Worm (Caenorhabditis elegans) whole organism, young adult: ENCODE measurements around the gene F02D10.2.
"Not testable (repeated sequence)": the region's sequence is repeated elsewhere in the genome, so short reads cannot be mapped to it uniquely, and the experiment has no call there.

Experiments used
- B0019.2 ChIP-seq: fragments of 200-800 bp; sonication (Bioruptor generic); conservative IDR thresholded peaks from 2 replicates; pipeline ENCODE4 v1.3.6; 2022; ENCODE audit warnings: missing genetic modification reagents, missing genetic modification characterization, missing compliant biosample characterization
- B0035.1 ChIP-seq: sonication (generic microtip); optimal IDR thresholded peaks from 2 replicates; lab custom pipeline; 2016; ENCODE audit warnings: missing genetic modification characterization, mild to moderate bottlenecking, missing compliant biosample characterization, missing genotype, missing genetic modification reagents
- B0336.3 ChIP-seq: fragments of 200-800 bp; sonication (Bioruptor generic); IDR thresholded peaks from 2 replicates; pipeline ENCODE4 v1.3.6; 2022; ENCODE audit warnings: missing genetic modification characterization, missing compliant biosample characterization
- C06A6.2 ChIP-seq: fragments of 200-800 bp; sonication (Bioruptor generic); conservative IDR thresholded peaks from 2 replicates; pipeline ENCODE4 v1.3.6; 2022; ENCODE audit warnings: missing genetic modification characterization, missing compliant biosample characterization
- F37B4.10 ChIP-seq: fragments of 200-800 bp; sonication (Bioruptor generic); IDR thresholded peaks from 2 replicates; pipeline ENCODE4 v1.3.6; 2022; ENCODE audit warnings: missing genetic modification characterization, missing compliant biosample characterization
- F57A8.1 ChIP-seq: fragments of 200-800 bp; sonication (Bioruptor generic); optimal IDR thresholded peaks from 2 replicates; lab custom pipeline; 2018; ENCODE audit warnings: mild to moderate bottlenecking, missing genetic modification characterization, moderate library complexity, missing compliant biosample characterization
- T26A5.8 ChIP-seq: sonication (generic microtip); optimal IDR thresholded peaks from 2 replicates; lab custom pipeline; 2016; ENCODE audit warnings: missing genetic modification characterization, missing compliant biosample characterization
- Y53G8AR.9 ChIP-seq: fragments of 200-800 bp; sonication (Bioruptor generic); conservative IDR thresholded peaks from 2 replicates; pipeline ENCODE4 v1.3.6; 2022; ENCODE audit warnings: missing genetic modification reagents, missing genetic modification characterization, missing compliant biosample characterization
- Y79H2A.3 ChIP-seq: fragments of 200-800 bp; sonication (Bioruptor generic); conservative IDR thresholded peaks from 2 replicates; pipeline ENCODE4 v1.3.6; 2022; ENCODE audit warnings: missing genetic modification reagents, missing genetic modification characterization, missing compliant biosample characterization
- ZK185.1 ChIP-seq: sonication (generic microtip); optimal IDR thresholded peaks from 2 replicates; lab custom pipeline; 2016; ENCODE audit warnings: mild to moderate bottlenecking, missing genetic modification characterization, missing compliant biosample characterization; ENCODE audit not compliant: poor library complexity, severe bottlenecking
- aptf-3 ChIP-seq: fragments of 200-800 bp; sonication (Bioruptor generic); IDR thresholded peaks from 2 replicates; pipeline ENCODE4 v1.3.6; 2022; ENCODE audit warnings: missing genetic modification characterization, missing compliant biosample characterization
- athp-1 ChIP-seq: sonication (generic microtip); optimal IDR thresholded peaks from 2 replicates; lab custom pipeline; 2017; ENCODE audit warnings: mild to moderate bottlenecking, missing genetic modification characterization, missing compliant biosample characterization
- attf-5 ChIP-seq: fragments of 200-800 bp; sonication (Bioruptor generic); optimal IDR thresholded peaks from 2 replicates; lab custom pipeline; 2018; ENCODE audit warnings: mild to moderate bottlenecking, missing genetic modification characterization, missing compliant biosample characterization
- ccch-3 ChIP-seq: fragments of 200-800 bp; sonication (Bioruptor generic); optimal IDR thresholded peaks from 2 replicates; lab custom pipeline; 2018; ENCODE audit warnings: mild to moderate bottlenecking, missing genetic modification characterization, missing compliant biosample characterization
- cebp-1 ChIP-seq, 2 experiments: fragments of 200-800 bp in 1 of 2; sonication (Bioruptor generic) in 1 of 2; sonication (generic microtip) in 1 of 2; IDR thresholded peaks in 1 of 2; optimal IDR thresholded peaks in 1 of 2; 2 replicates each; pipeline versions ENCODE4 v1.3.6 to Lab custom; 2017 to 2022; ENCODE audit warnings: missing compliant biosample characterization in 2 of 2, missing genetic modification characterization in 2 of 2, mild to moderate bottlenecking in 1 of 2, missing genetic modification reagents in 1 of 2, moderate library complexity in 1 of 2
- ceh-27 ChIP-seq: fragments of 200-800 bp; sonication (Bioruptor generic); optimal IDR thresholded peaks from 2 replicates; lab custom pipeline; 2018; ENCODE audit warnings: mild to moderate bottlenecking, missing genetic modification characterization, moderate library complexity, missing compliant biosample characterization
- ceh-91 ChIP-seq: fragments of 200-800 bp; sonication (Bioruptor generic); IDR thresholded peaks from 2 replicates; pipeline ENCODE4 v1.3.6; 2022; ENCODE audit warnings: missing genetic modification reagents, missing genetic modification characterization, missing compliant biosample characterization
- chd-7 ChIP-seq: sonication (generic microtip); optimal IDR thresholded peaks from 2 replicates; lab custom pipeline; 2016; ENCODE audit warnings: mild to moderate bottlenecking, missing genetic modification characterization, moderate library complexity, missing compliant biosample characterization
- efl-1 ChIP-seq: fragments of 150-350 bp; optimal IDR thresholded peaks from 2 replicates; lab custom pipeline; 2014; ENCODE audit warnings: missing biosample characterization, missing genetic modification reagents, missing genetic modification characterization
- egrh-3 ChIP-seq: fragments of 200-800 bp; sonication (Bioruptor generic); IDR thresholded peaks from 2 replicates; pipeline ENCODE4 v1.3.6; 2022; ENCODE audit warnings: missing genetic modification reagents, missing genetic modification characterization, missing compliant biosample characterization
- ets-4 ChIP-seq: fragments of 200-800 bp; sonication (Bioruptor generic); optimal IDR thresholded peaks from 2 replicates; lab custom pipeline; 2018; ENCODE audit warnings: mild to moderate bottlenecking, missing genetic modification characterization, missing compliant biosample characterization
- fkh-3 ChIP-seq: sonication (generic microtip); optimal IDR thresholded peaks from 2 replicates; lab custom pipeline; 2016; ENCODE audit warnings: mild to moderate bottlenecking, missing genetic modification characterization, missing compliant biosample characterization
- gei-17 ChIP-seq: fragments of 200-800 bp; sonication (Bioruptor generic); optimal IDR thresholded peaks from 2 replicates; lab custom pipeline; 2018; ENCODE audit warnings: mild to moderate bottlenecking, missing genetic modification characterization, missing compliant biosample characterization
- hrde-1 ChIP-seq: sonication (generic microtip); optimal IDR thresholded peaks from 2 replicates; lab custom pipeline; 2016; ENCODE audit warnings: missing genetic modification characterization, mild to moderate bottlenecking, missing compliant biosample characterization, moderate library complexity, missing genotype, missing genetic modification reagents, borderline replicate concordance
- let-526 ChIP-seq: fragments of 200-800 bp; sonication (Bioruptor generic); IDR thresholded peaks from 2 replicates; pipeline ENCODE4 v1.3.6; 2022; ENCODE audit warnings: missing genetic modification reagents, missing genetic modification characterization, missing compliant biosample characterization
- lir-1 ChIP-seq: fragments of 200-800 bp; sonication (Bioruptor generic); conservative IDR thresholded peaks from 2 replicates; pipeline ENCODE4 v1.3.6; 2022; ENCODE audit warnings: missing genetic modification reagents, missing genetic modification characterization, missing compliant biosample characterization
- mes-4 ChIP-seq: sonication (generic microtip); optimal IDR thresholded peaks from 2 replicates; lab custom pipeline; 2016; ENCODE audit warnings: missing genotype, missing genetic modification characterization, missing compliant biosample characterization
- nhr-120 ChIP-seq: fragments of 200-800 bp; sonication (Bioruptor generic); IDR thresholded peaks from 2 replicates; pipeline ENCODE4 v1.3.6; 2022; ENCODE audit warnings: missing genetic modification characterization, missing compliant biosample characterization
- nhr-90 ChIP-seq: sonication (generic microtip); optimal IDR thresholded peaks from 2 replicates; lab custom pipeline; 2016; ENCODE audit warnings: missing genotype, mild to moderate bottlenecking, missing genetic modification characterization, missing compliant biosample characterization
- somi-1 ChIP-seq: fragments of 200-800 bp; sonication (Bioruptor generic); optimal IDR thresholded peaks from 2 replicates; lab custom pipeline; 2018; ENCODE audit warnings: mild to moderate bottlenecking, missing genetic modification characterization, missing compliant biosample characterization
- tbp1 ChIP-seq: fragments of 200-800 bp; sonication (Bioruptor generic); optimal IDR thresholded peaks from 2 replicates; lab custom pipeline; 2018; ENCODE audit warnings: mild to moderate bottlenecking, missing genetic modification characterization, missing compliant biosample characterization
- tbx-9 ChIP-seq: sonication (generic microtip); optimal IDR thresholded peaks from 2 replicates; lab custom pipeline; 2016; ENCODE audit warnings: borderline replicate concordance, missing genetic modification characterization, inconsistent platforms, missing compliant biosample characterization
- unc-130 ChIP-seq: sonication (generic microtip); optimal IDR thresholded peaks from 2 replicates; lab custom pipeline; 2016; ENCODE audit warnings: missing genetic modification reagents, missing genetic modification characterization, missing compliant biosample characterization
- zfh-2 ChIP-seq: fragments of 200-800 bp; sonication (Bioruptor generic); conservative IDR thresholded peaks from 2 replicates; pipeline ENCODE4 v1.3.6; 2022; ENCODE audit warnings: missing genetic modification reagents, missing genetic modification characterization, missing compliant biosample characterization
- ztf-18 ChIP-seq: sonication (generic microtip); optimal IDR thresholded peaks from 2 replicates; lab custom pipeline; 2016; ENCODE audit warnings: missing genotype, mild to moderate bottlenecking, missing genetic modification characterization, missing compliant biosample characterization
- ztf-25 ChIP-seq: fragments of 200-800 bp; sonication (Bioruptor generic); IDR thresholded peaks from 2 replicates; pipeline ENCODE4 v1.3.6; 2022; ENCODE audit warnings: missing genetic modification reagents, missing genetic modification characterization, missing compliant biosample characterization
- ztf-26 ChIP-seq: sonication (generic microtip); optimal IDR thresholded peaks from 2 replicates; lab custom pipeline; 2017; ENCODE audit warnings: missing genetic modification characterization, missing compliant biosample characterization

Gene F02D10.2

ce11 chrX:13466926-13467866 lies 3.5 kb upstream of the F02D10.2 start, which contains the start of gene col-183:
col-183 (minus strand) TSS chrX:13467764.
- no peak for TF ChIP-seq F37B4.10 (GFP tag; lab: Robert Waterston, UW)
- TF ChIP-seq egrh-3 (GFP tag; lab: Robert Waterston, UW): peak; percentile 92
- TF ChIP-seq zfh-2: peak; percentile 91
- TF ChIP-seq lir-1 (GFP tag; lab: Robert Waterston, UW): no peak
- TF ChIP-seq hrde-1 (tag; lab: Kevin White, UChicago): no peak
- no peak for TF ChIP-seq tbp1 (GFP tag; lab: Kevin White, UChicago)
- no peak for TF ChIP-seq efl-1 (GFP tag; lab: Kevin White, UChicago)
- TF ChIP-seq, all 124 proteins: peak for 2

- TF ChIP-seq chd-7 (tag; lab: Kevin White, UChicago) (no peak), ztf-18 (tag; lab: Kevin White, UChicago) (no peak), lir-1 (GFP tag; lab: Robert Waterston, UW) (no peak), B0019.2 (GFP tag; lab: Robert Waterston, UW) (no peak), ztf-25 (GFP tag; lab: Robert Waterston, UW) (no peak)
Measured at ce11 chrX:13462519-13462918, 1.2 kb downstream of the F02D10.2 start, which contains the start of gene F02D10.3. F02D10.3 (minus strand) TSS chrX:13462619.

ce11 chrX:13456442-13456841 lies 7.3 kb downstream of the F02D10.2 start, which contains the start of gene flr-1:
flr-1 (minus strand) TSS chrX:13456542.
- no peak for TF ChIP-seq let-526 (GFP tag; lab: Robert Waterston, UW)
- TF ChIP-seq, all 124 proteins: peak for 0

ce11 chrX:13451578-13451977 lies 12.1 kb downstream of the F02D10.2 start, which contains the start of gene F02D10.6:
F02D10.6 (minus strand) TSS chrX:13451678.
- TF ChIP-seq efl-1 (GFP tag; lab: Kevin White, UChicago) (peak; percentile 14), Y79H2A.3 (no peak)

ce11 chrX:13448665-13449099 lies 15.0 kb downstream of the F02D10.2 start:
- TF ChIP-seq T26A5.8 (tag; lab: Kevin White, UChicago): peak; percentile 89
- peak; percentile 84 for TF ChIP-seq somi-1 (GFP tag; lab: Kevin White, UChicago)
- TF ChIP-seq ets-4 (GFP tag; lab: Kevin White, UChicago): peak; percentile 60
- TF ChIP-seq let-526 (GFP tag; lab: Robert Waterston, UW): peak; percentile 56; the same call in 1 of the 2 replicates
- peak; percentile 20 for TF ChIP-seq ccch-3 (GFP tag; lab: Kevin White, UChicago)
- TF ChIP-seq aptf-3: 0 out of 2 replicates have a peak, but pooled peaks have one; percentile 30
- peak; percentile 14 for TF ChIP-seq unc-130 (GFP tag; lab: Kevin White, UChicago)
- peak; percentile 79 for TF ChIP-seq gei-17 (GFP tag; lab: Kevin White, UChicago)
- peak; percentile 80 for TF ChIP-seq Y53G8AR.9 (GFP tag; lab: Robert Waterston, UW)
- TF ChIP-seq ztf-26 (tag; lab: Kevin White, UChicago): peak; percentile 92
- peak; percentile 78 for TF ChIP-seq F57A8.1 (GFP tag; lab: Kevin White, UChicago)
- TF ChIP-seq nhr-120 (GFP tag; lab: Robert Waterston, UW): 0 out of 2 replicates have a peak, but pooled peaks have one; percentile 20
- TF ChIP-seq ceh-91 (GFP tag; lab: Robert Waterston, UW): 0 out of 2 replicates have a peak, but pooled peaks have one; percentile 37
- TF ChIP-seq athp-1: peak; percentile 77
- peak; percentile 81 for TF ChIP-seq mes-4
- 0 out of 2 replicates have a peak, but pooled peaks have one; percentile 21 for TF ChIP-seq C06A6.2 (GFP tag; lab: Robert Waterston, UW)
- TF ChIP-seq B0336.3: peak; percentile 77; the same call in 1 of the 2 replicates
- peak; percentile 72 for TF ChIP-seq fkh-3 (tag; lab: Kevin White, UChicago)
- TF ChIP-seq attf-5: peak; percentile 74
- peak; percentile 15 for TF ChIP-seq tbx-9 (tag; lab: Kevin White, UChicago)
- peak; percentile 92 for TF ChIP-seq nhr-90 (tag; lab: Kevin White, UChicago)
- peak; percentile 86 for TF ChIP-seq B0035.1 (tag; lab: Kevin White, UChicago)
- 0 out of 2 replicates have a peak, but pooled peaks have one; percentile 55 for TF ChIP-seq ztf-25 (GFP tag; lab: Robert Waterston, UW)
- peak; percentile 51 for TF ChIP-seq cebp-1 (GFP tag; IDR thresholded peaks at IDR 0.05; lab: Robert Waterston, UW)
- TF ChIP-seq cebp-1 (tag; optimal IDR thresholded peaks at IDR 0.05; lab: Kevin White, UChicago): not testable (repeated sequence)
- TF ChIP-seq ceh-27 (GFP tag; lab: Kevin White, UChicago): peak; percentile 62
- peak; percentile 76 for TF ChIP-seq ZK185.1 (tag; lab: Kevin White, UChicago)
